Worm (Caenorhabditis elegans) whole organism, L1 larva: ENCODE results near the gene eor-2.
A peak's percentile ranks its signal among the peaks of the same experiment; 100 is the strongest.

Source experiments
- C16A3.4 ChIP-seq: fragments of 150-350 bp; optimal IDR thresholded peaks from 2 replicates; lab custom pipeline; 2014; ENCODE audit warnings: missing biosample characterization, missing genetic modification characterization
- F16B12.6 ChIP-seq: fragments of 150-350 bp; optimal IDR thresholded peaks from 2 replicates; lab custom pipeline; 2014; ENCODE audit warnings: missing biosample characterization, missing genetic modification characterization
- aly-2 ChIP-seq: fragments of 150-350 bp; optimal IDR thresholded peaks from 2 replicates; lab custom pipeline; 2014; ENCODE audit warnings: missing biosample characterization, missing genetic modification characterization
- ama-1 ChIP-seq: fragments of 150-350 bp; optimal IDR thresholded peaks from 2 replicates; lab custom pipeline; 2014
- blmp-1 ChIP-seq: fragments of 150-350 bp; optimal IDR thresholded peaks from 2 replicates; lab custom pipeline; 2014; ENCODE audit warnings: missing biosample characterization, missing genetic modification characterization
- ceh-88 ChIP-seq: fragments of 200-800 bp; sonication (Bioruptor generic); IDR thresholded peaks from 2 replicates; pipeline ENCODE4 v1.3.6; 2022; ENCODE audit warnings: missing genetic modification characterization, missing compliant biosample characterization
- dpl-1 ChIP-seq, 3 experiments: fragments of 150-350 bp in 2 of 3; sonication (generic microtip) in 1 of 3; optimal IDR thresholded peaks; 2 replicates each; lab custom pipeline; 2014 to 2017; ENCODE audit warnings: missing biosample characterization in 3 of 3, missing genetic modification characterization in 3 of 3, missing genetic modification reagents in 3 of 3
- dsc-1 ChIP-seq: sonication (generic microtip); optimal IDR thresholded peaks from 2 replicates; lab custom pipeline; 2016; ENCODE audit warnings: mild to moderate bottlenecking, missing genetic modification characterization, missing compliant biosample characterization
- efl-3 ChIP-seq: fragments of 200-800 bp; sonication (Bioruptor generic); optimal IDR thresholded peaks from 2 replicates; lab custom pipeline; 2018; ENCODE audit warnings: mild to moderate bottlenecking, missing genetic modification characterization, missing compliant biosample characterization
- egl-13 ChIP-seq: sonication (generic microtip); optimal IDR thresholded peaks from 2 replicates; lab custom pipeline; 2016; ENCODE audit warnings: missing genotype, missing genetic modification reagents, missing genetic modification characterization, missing compliant biosample characterization
- elt-2 ChIP-seq: sonication (generic microtip); optimal IDR thresholded peaks from 2 replicates; lab custom pipeline; 2016; ENCODE audit warnings: missing genetic modification characterization, mild to moderate bottlenecking, inconsistent platforms, missing compliant biosample characterization, missing genetic modification reagents
- elt-3 ChIP-seq, 6 experiments: fragments of 150-350 bp in 1 of 6; sonication (generic microtip); optimal IDR thresholded peaks; 2 replicates each; lab custom pipeline; 2017 to 2018; ENCODE audit warnings: missing biosample characterization in 6 of 6, missing genetic modification characterization in 6 of 6, inconsistent platforms in 1 of 6
- fkh-10 ChIP-seq: sonication (generic microtip); optimal IDR thresholded peaks from 2 replicates; lab custom pipeline; 2017; ENCODE audit warnings: missing biosample characterization, missing genetic modification reagents, missing genetic modification characterization
- fkh-4 ChIP-seq: sonication (generic microtip); optimal IDR thresholded peaks from 2 replicates; lab custom pipeline; 2016; ENCODE audit warnings: missing compliant biosample characterization, missing genetic modification characterization, borderline replicate concordance
- fkh-8 ChIP-seq: sonication (generic microtip); optimal IDR thresholded peaks from 2 replicates; lab custom pipeline; 2016; ENCODE audit warnings: mild to moderate bottlenecking, missing genetic modification characterization, missing compliant biosample characterization
- hlh-4 ChIP-seq: sonication (generic microtip); optimal IDR thresholded peaks from 2 replicates; lab custom pipeline; 2016; ENCODE audit warnings: mild to moderate bottlenecking, missing genetic modification characterization, missing compliant biosample characterization
- irx-1 ChIP-seq: sonication (generic microtip); optimal IDR thresholded peaks from 2 replicates; lab custom pipeline; 2016; ENCODE audit warnings: missing genetic modification characterization, missing compliant biosample characterization
- jun-1 ChIP-seq: fragments of 150-350 bp; optimal IDR thresholded peaks from 2 replicates; lab custom pipeline; 2014; ENCODE audit warnings: missing biosample characterization, missing genetic modification reagents, missing genetic modification characterization
- lin-13 ChIP-seq: fragments of 150-350 bp; optimal IDR thresholded peaks from 2 replicates; lab custom pipeline; 2014; ENCODE audit warnings: missing biosample characterization, missing genetic modification reagents, missing genetic modification characterization
- lin-14 ChIP-seq: fragments of 200-800 bp; sonication (Bioruptor generic); optimal IDR thresholded peaks from 2 replicates; lab custom pipeline; 2018; ENCODE audit warnings: mild to moderate bottlenecking, missing genetic modification characterization, moderate library complexity, missing compliant biosample characterization
- lin-35 ChIP-seq, 2 experiments: fragments of 150-350 bp; optimal IDR thresholded peaks; 2 replicates each; lab custom pipeline; 2014; ENCODE audit warnings: missing biosample characterization in 2 of 2, missing genetic modification characterization in 2 of 2, missing genetic modification reagents in 2 of 2
- lin-39 ChIP-seq: fragments of 150-350 bp; optimal IDR thresholded peaks from 2 replicates; lab custom pipeline; 2014; ENCODE audit warnings: missing biosample characterization, missing genetic modification reagents, missing genetic modification characterization
- lir-3 ChIP-seq: sonication (generic microtip); optimal IDR thresholded peaks from 2 replicates; lab custom pipeline; 2016; ENCODE audit warnings: mild to moderate bottlenecking, missing genetic modification characterization, moderate library complexity, missing compliant biosample characterization; ENCODE audit not compliant: poor library complexity
- mab-9 ChIP-seq: fragments of 200-800 bp; sonication (Bioruptor generic); IDR thresholded peaks from 2 replicates; pipeline ENCODE4 v1.3.6; 2022; ENCODE audit warnings: missing genetic modification reagents, missing genetic modification characterization, missing compliant biosample characterization
- nhr-11 ChIP-seq: fragments of 150-350 bp; optimal IDR thresholded peaks from 2 replicates; lab custom pipeline; 2014; ENCODE audit warnings: missing biosample characterization, missing genetic modification characterization
- nhr-12 ChIP-seq: sonication (generic microtip); optimal IDR thresholded peaks from 2 replicates; lab custom pipeline; 2017; ENCODE audit warnings: missing biosample characterization, missing genetic modification characterization
- nhr-19 ChIP-seq: fragments of 200-800 bp; sonication (Bioruptor generic); conservative IDR thresholded peaks from 2 replicates; pipeline ENCODE4 v1.3.6; 2022; ENCODE audit warnings: missing genetic modification characterization, missing compliant biosample characterization
- nhr-20 ChIP-seq: sonication (generic microtip); optimal IDR thresholded peaks from 2 replicates; lab custom pipeline; 2016; ENCODE audit warnings: mild to moderate bottlenecking, missing genetic modification characterization, missing compliant biosample characterization
- nhr-237 ChIP-seq: fragments of 150-350 bp; optimal IDR thresholded peaks from 2 replicates; lab custom pipeline; 2014; ENCODE audit warnings: missing biosample characterization, missing genetic modification characterization
- nhr-47 ChIP-seq: sonication (generic microtip); optimal IDR thresholded peaks from 2 replicates; lab custom pipeline; 2016; ENCODE audit warnings: mild to moderate bottlenecking, missing genetic modification characterization, moderate library complexity, missing compliant biosample characterization
- nhr-71 ChIP-seq: sonication (generic microtip); optimal IDR thresholded peaks from 2 replicates; lab custom pipeline; 2016; ENCODE audit warnings: mild to moderate bottlenecking, missing genetic modification characterization, moderate library complexity, missing compliant biosample characterization
- nhr-76 ChIP-seq: sonication (generic microtip); optimal IDR thresholded peaks from 2 replicates; lab custom pipeline; 2017; ENCODE audit warnings: missing biosample characterization, missing genetic modification characterization
- nhr-85 ChIP-seq: sonication (generic microtip); peaks from one replicate; lab custom pipeline; 2016; ENCODE audit warnings: missing genetic modification characterization, inconsistent platforms, missing compliant biosample characterization
- nhr-90 ChIP-seq: sonication (generic microtip); optimal IDR thresholded peaks from 2 replicates; lab custom pipeline; 2016; ENCODE audit warnings: mild to moderate bottlenecking, missing genetic modification characterization, missing compliant biosample characterization; ENCODE audit not compliant: poor library complexity
- pag-3 ChIP-seq: sonication (generic microtip); optimal IDR thresholded peaks from 2 replicates; lab custom pipeline; 2017; ENCODE audit warnings: missing genetic modification characterization, mild to moderate bottlenecking, missing compliant biosample characterization, antibody characterized with exemption, borderline replicate concordance; ENCODE audit not compliant: insufficient read depth
- pax-3 ChIP-seq: fragments of 200-800 bp; sonication (Bioruptor generic); optimal IDR thresholded peaks from 2 replicates; lab custom pipeline; 2018; ENCODE audit warnings: mild to moderate bottlenecking, missing genetic modification characterization, moderate library complexity, missing compliant biosample characterization
- skn-1 ChIP-seq: fragments of 150-350 bp; optimal IDR thresholded peaks from 2 replicates; lab custom pipeline; 2014; ENCODE audit warnings: missing biosample characterization, missing genetic modification characterization
- snu-23 ChIP-seq: sonication (generic microtip); optimal IDR thresholded peaks from 2 replicates; lab custom pipeline; 2016; ENCODE audit warnings: missing genetic modification characterization, missing compliant biosample characterization
- sptf-1 ChIP-seq: fragments of 150-350 bp; optimal IDR thresholded peaks from 2 replicates; lab custom pipeline; 2014; ENCODE audit warnings: missing biosample characterization, missing genetic modification characterization
- sup-37 ChIP-seq: fragments of 200-800 bp; sonication (Bioruptor generic); optimal IDR thresholded peaks from 2 replicates; lab custom pipeline; 2018; ENCODE audit warnings: mild to moderate bottlenecking, missing genetic modification characterization, missing compliant biosample characterization
- tbx-2 ChIP-seq: sonication (generic microtip); optimal IDR thresholded peaks from 2 replicates; lab custom pipeline; 2016; ENCODE audit warnings: missing genetic modification characterization, missing compliant biosample characterization
- tlp-1 ChIP-seq: fragments of 150-350 bp; optimal IDR thresholded peaks from 2 replicates; lab custom pipeline; 2014; ENCODE audit warnings: missing biosample characterization, missing genetic modification characterization
- unc-130 ChIP-seq: fragments of 150-350 bp; optimal IDR thresholded peaks from 2 replicates; lab custom pipeline; 2017; ENCODE audit warnings: missing biosample characterization, missing genetic modification characterization, inconsistent platforms
- unc-86 ChIP-seq: sonication (generic microtip); optimal IDR thresholded peaks from 2 replicates; lab custom pipeline; 2016; ENCODE audit warnings: missing genetic modification characterization, missing compliant biosample characterization
- unc-98 ChIP-seq: fragments of 200-800 bp; sonication (Bioruptor generic); IDR thresholded peaks from 2 replicates; pipeline ENCODE4 v1.3.6; 2022; ENCODE audit warnings: missing genetic modification characterization, missing compliant biosample characterization
- xbp-1 ChIP-seq: sonication (generic microtip); optimal IDR thresholded peaks from 2 replicates; lab custom pipeline; 2016; ENCODE audit warnings: missing genetic modification characterization, missing compliant biosample characterization
- ztf-11 ChIP-seq, 2 experiments: sonication (generic microtip); optimal IDR thresholded peaks; 2 replicates each; lab custom pipeline; 2016 to 2017; ENCODE audit warnings: missing genetic modification characterization in 2 of 2, missing biosample characterization in 1 of 2, missing compliant biosample characterization in 1 of 2

The eor-2 gene

DNA sequence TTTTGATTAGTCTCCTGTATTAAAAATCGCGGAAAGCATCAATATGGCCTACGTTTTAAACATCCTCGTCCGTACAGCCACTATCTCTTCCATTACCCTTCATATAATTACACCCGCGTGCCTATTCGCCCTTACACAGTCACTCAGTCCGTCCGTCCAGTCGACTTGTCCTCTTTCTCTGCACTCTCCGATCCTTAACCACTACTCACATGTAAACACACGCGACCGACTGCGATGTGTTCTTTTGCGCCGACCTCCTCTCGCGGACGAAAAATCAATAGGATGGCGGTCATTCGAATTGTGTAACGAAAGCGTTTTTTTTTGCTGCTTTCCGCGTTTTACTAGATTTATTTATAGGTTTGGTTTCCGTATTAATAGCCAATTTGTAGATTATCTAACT lies at the start of gene eor-2 (continued):
- TF ChIP-seq nhr-20 (tag; lab: Kevin White, UChicago) (peak; percentile 79), lin-13 (peak; percentile 10)

DNA sequence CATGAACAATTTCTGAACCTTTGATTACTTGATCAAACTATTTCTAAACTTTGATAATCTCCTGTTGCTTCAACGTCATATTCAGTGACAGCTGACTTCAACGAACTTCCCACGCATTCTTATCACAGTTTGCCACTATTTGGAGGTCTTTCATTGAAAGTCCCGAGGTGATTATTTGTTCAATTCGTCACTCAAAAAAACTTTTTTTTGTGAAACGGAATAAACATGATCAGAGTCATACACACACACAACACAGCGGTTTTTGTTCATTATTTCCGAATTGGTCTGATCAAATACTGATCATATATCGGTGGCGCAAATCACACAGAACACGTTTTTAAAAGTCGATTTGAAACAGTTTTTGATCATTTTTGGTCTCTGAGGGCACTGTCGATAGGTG lies 46.4 kb upstream of the eor-2 start:
- TF ChIP-seq nhr-71: peak; percentile 66
- no peak for TF ChIP-seq nhr-12
- no peak for TF ChIP-seq nhr-19 (GFP tag; lab: Robert Waterston, UW)
- peak; percentile 27 for TF ChIP-seq blmp-1
- TF ChIP-seq xbp-1 (tag; lab: Kevin White, UChicago): no peak
- no peak for TF ChIP-seq sptf-1
- peak; percentile 24 for TF ChIP-seq nhr-20 (tag; lab: Kevin White, UChicago)
- TF ChIP-seq pax-3 (tag; lab: Kevin White, UChicago): no peak
- TF ChIP-seq nhr-85 (tag; lab: Kevin White, UChicago): peak; percentile 51
- no peak for TF ChIP-seq ceh-88 (GFP tag; lab: Robert Waterston, UW)
- no peak for TF ChIP-seq hlh-4 (tag; lab: Kevin White, UChicago)
- no peak for TF ChIP-seq nhr-47
- TF ChIP-seq snu-23 (GFP tag; lab: Kevin White, UChicago): peak; percentile 8
- TF ChIP-seq elt-3 (tag; optimal IDR thresholded peaks at IDR 0.05; lab: Kevin White, UChicago): no peak
- TF ChIP-seq ztf-11 (tag; optimal IDR thresholded peaks at IDR 0.05; lab: Kevin White, UChicago): no peak
- TF ChIP-seq lin-35 (GFP tag; optimal IDR thresholded peaks at IDR 0.05; lab: Kevin White, UChicago): peak in 1 of 2 experiments; percentile 13
- no peak for TF ChIP-seq unc-86 (tag; lab: Kevin White, UChicago)
- TF ChIP-seq unc-98 (GFP tag; lab: Robert Waterston, UW): no peak
- peak; percentile 36 for TF ChIP-seq lin-14 (GFP tag; lab: Kevin White, UChicago)
- no peak for TF ChIP-seq egl-13
- TF ChIP-seq, all 84 proteins: peak for 7

DNA sequence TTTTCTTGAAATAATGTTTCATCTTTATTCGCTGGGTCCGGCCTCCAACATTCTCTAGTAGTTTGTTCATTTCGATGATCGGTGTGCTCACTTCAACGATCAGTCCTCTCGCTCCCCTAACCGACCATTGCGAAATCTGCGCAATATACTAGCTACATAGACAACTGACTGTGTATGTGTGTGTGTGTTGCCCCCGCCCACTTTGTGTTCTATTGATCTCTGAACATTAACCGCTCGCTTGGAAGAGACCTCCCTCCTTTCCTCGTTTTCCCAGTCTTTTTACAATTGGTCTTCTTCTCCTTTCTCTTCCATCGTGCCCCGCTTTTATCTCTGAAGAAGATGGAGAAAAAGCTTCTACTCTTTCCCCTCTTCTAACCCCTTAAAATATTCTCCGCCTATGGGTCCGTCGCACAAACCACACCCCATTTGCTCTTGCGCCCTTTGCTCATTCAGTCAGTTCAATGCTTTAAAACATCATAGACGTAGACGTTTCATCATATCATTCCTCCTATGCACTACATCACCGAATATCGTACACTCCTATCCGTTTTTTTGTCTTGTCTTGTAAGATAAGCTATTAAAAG lies 45.4 kb upstream of the eor-2 start:
- TF ChIP-seq egl-13: peak; percentile 28
- TF ChIP-seq lir-3: no peak
- no peak for TF ChIP-seq nhr-90 (tag; lab: Kevin White, UChicago)
- TF ChIP-seq nhr-237: no peak
- TF ChIP-seq ama-1 (lab: Kevin White, UChicago): no peak
- no peak for TF ChIP-seq tlp-1 (tag; lab: Kevin White, UChicago)
- 0 out of 2 replicates have a peak, but pooled peaks have one; percentile 19 for TF ChIP-seq mab-9 (GFP tag; lab: Robert Waterston, UW)
- peak; percentile 70 for TF ChIP-seq snu-23 (GFP tag; lab: Kevin White, UChicago)
- TF ChIP-seq fkh-8 (tag; lab: Kevin White, UChicago): peak; percentile 54
- TF ChIP-seq irx-1: peak; percentile 55
- no peak for TF ChIP-seq fkh-4 (tag; lab: Kevin White, UChicago)
- peak in 1 of 3 experiments; percentile 2 for TF ChIP-seq dpl-1 (GFP tag; optimal IDR thresholded peaks at IDR 0.05; lab: Kevin White, UChicago)
- peak; percentile 68 for TF ChIP-seq unc-86 (tag; lab: Kevin White, UChicago)
- peak; percentile 96 for TF ChIP-seq lin-14 (GFP tag; lab: Kevin White, UChicago)
- TF ChIP-seq F16B12.6 (tag; lab: Kevin White, UChicago): no peak
- TF ChIP-seq tbx-2 (tag; lab: Kevin White, UChicago): peak; percentile 76
- TF ChIP-seq sptf-1: no peak
- TF ChIP-seq pax-3 (tag; lab: Kevin White, UChicago): no peak
- no peak for TF ChIP-seq efl-3 (GFP tag; lab: Kevin White, UChicago)
- TF ChIP-seq pag-3 (tag; lab: Kevin White, UChicago): no peak
- TF ChIP-seq nhr-85 (tag; lab: Kevin White, UChicago): no peak
- no peak for TF ChIP-seq nhr-76 (tag; lab: Kevin White, UChicago)
- peak; percentile 17 for TF ChIP-seq dsc-1 (tag; lab: Kevin White, UChicago)
- TF ChIP-seq jun-1 (tag; lab: Kevin White, UChicago): no peak
- TF ChIP-seq lin-39 (tag; lab: Kevin White, UChicago): peak; percentile 30
- TF ChIP-seq ceh-88 (GFP tag; lab: Robert Waterston, UW): no peak
- TF ChIP-seq skn-1 (tag; lab: Kevin White, UChicago): peak; percentile 78
- peak; percentile 49 for TF ChIP-seq elt-2 (tag; lab: Kevin White, UChicago)
- no peak for TF ChIP-seq blmp-1
- TF ChIP-seq C16A3.4: no peak
- TF ChIP-seq unc-130 (tag; lab: Kevin White, UChicago): no peak
- no peak for TF ChIP-seq ztf-11 (tag; optimal IDR thresholded peaks at IDR 0.05; lab: Kevin White, UChicago)
- TF ChIP-seq sup-37 (GFP tag; lab: Kevin White, UChicago): no peak
- TF ChIP-seq fkh-10 (GFP tag; lab: Kevin White, UChicago): peak; percentile 80
- TF ChIP-seq aly-2 (tag; lab: Kevin White, UChicago): no peak
- no peak for TF ChIP-seq nhr-11
- TF ChIP-seq unc-98 (GFP tag; lab: Robert Waterston, UW): 0 out of 2 replicates have a peak, but pooled peaks have one; percentile 22
